Worm (Caenorhabditis elegans) whole organism, L1 larva: Measurements from ENCODE around the gene lcmt-1.
A peak's percentile ranks its signal among the peaks of the same experiment; 100 is the strongest.

Source experiments
- C04F5.9 ChIP-seq: sonication (generic microtip); optimal IDR thresholded peaks from 2 replicates; lab custom pipeline; 2016; ENCODE audit warnings: missing genetic modification characterization, missing compliant biosample characterization
- C16A3.4 ChIP-seq: fragments of 150-350 bp; optimal IDR thresholded peaks from 2 replicates; lab custom pipeline; 2014; ENCODE audit warnings: missing biosample characterization, missing genetic modification characterization
- F16B12.6 ChIP-seq: fragments of 150-350 bp; optimal IDR thresholded peaks from 2 replicates; lab custom pipeline; 2014; ENCODE audit warnings: missing biosample characterization, missing genetic modification characterization
- alr-1 ChIP-seq: fragments of 200-800 bp; sonication (Bioruptor generic); optimal IDR thresholded peaks from 2 replicates; lab custom pipeline; 2018; ENCODE audit warnings: borderline replicate concordance, mild to moderate bottlenecking, missing genetic modification characterization, missing compliant biosample characterization
- blmp-1 ChIP-seq: fragments of 150-350 bp; optimal IDR thresholded peaks from 2 replicates; lab custom pipeline; 2014; ENCODE audit warnings: missing biosample characterization, missing genetic modification characterization
- ceh-88 ChIP-seq: fragments of 200-800 bp; sonication (Bioruptor generic); IDR thresholded peaks from 2 replicates; pipeline ENCODE4 v1.3.6; 2022; ENCODE audit warnings: missing genetic modification characterization, missing compliant biosample characterization
- efl-1 ChIP-seq, 4 experiments: fragments of 150-350 bp; optimal IDR thresholded peaks in 3 of 4; peaks in 1 of 4; 1 replicate in 1 of 4; 2 replicates in 3 of 4; lab custom pipeline; 2014; ENCODE audit warnings: missing biosample characterization in 2 of 4, missing genetic modification characterization in 2 of 4, missing genetic modification reagents in 2 of 4
- efl-3 ChIP-seq: fragments of 200-800 bp; sonication (Bioruptor generic); optimal IDR thresholded peaks from 2 replicates; lab custom pipeline; 2018; ENCODE audit warnings: mild to moderate bottlenecking, missing genetic modification characterization, missing compliant biosample characterization
- egl-13 ChIP-seq: sonication (generic microtip); optimal IDR thresholded peaks from 2 replicates; lab custom pipeline; 2016; ENCODE audit warnings: missing genotype, missing genetic modification reagents, missing genetic modification characterization, missing compliant biosample characterization
- egl-27 ChIP-seq, 2 experiments: fragments of 150-350 bp in 1 of 2; sonication (generic microtip); optimal IDR thresholded peaks; 3 replicates each; lab custom pipeline; 2017 to 2018; ENCODE audit warnings: missing biosample characterization in 2 of 2, missing genetic modification characterization in 2 of 2, missing genetic modification reagents in 2 of 2
- elt-3 ChIP-seq, 6 experiments: fragments of 150-350 bp in 1 of 6; sonication (generic microtip); optimal IDR thresholded peaks; 2 replicates each; lab custom pipeline; 2017 to 2018; ENCODE audit warnings: missing biosample characterization in 6 of 6, missing genetic modification characterization in 6 of 6, inconsistent platforms in 1 of 6
- ets-5 ChIP-seq: fragments of 200-800 bp; sonication (Bioruptor generic); IDR thresholded peaks from 2 replicates; pipeline ENCODE4 v1.3.6; 2022; ENCODE audit warnings: missing genetic modification characterization, missing compliant biosample characterization
- fkh-4 ChIP-seq: sonication (generic microtip); optimal IDR thresholded peaks from 2 replicates; lab custom pipeline; 2016; ENCODE audit warnings: missing compliant biosample characterization, missing genetic modification characterization, borderline replicate concordance
- fos-1 ChIP-seq: fragments of 150-350 bp; optimal IDR thresholded peaks from 2 replicates; lab custom pipeline; 2014; ENCODE audit warnings: missing biosample characterization, missing genetic modification characterization
- hlh-4 ChIP-seq: sonication (generic microtip); optimal IDR thresholded peaks from 2 replicates; lab custom pipeline; 2016; ENCODE audit warnings: mild to moderate bottlenecking, missing genetic modification characterization, missing compliant biosample characterization
- isw-1 ChIP-seq: fragments of 200-800 bp; sonication (Bioruptor generic); IDR thresholded peaks from 2 replicates; pipeline ENCODE4 v1.3.6; 2022; ENCODE audit warnings: missing genetic modification characterization, missing compliant biosample characterization
- lin-13 ChIP-seq: fragments of 150-350 bp; optimal IDR thresholded peaks from 2 replicates; lab custom pipeline; 2014; ENCODE audit warnings: missing biosample characterization, missing genetic modification reagents, missing genetic modification characterization
- lin-14 ChIP-seq: fragments of 200-800 bp; sonication (Bioruptor generic); optimal IDR thresholded peaks from 2 replicates; lab custom pipeline; 2018; ENCODE audit warnings: mild to moderate bottlenecking, missing genetic modification characterization, moderate library complexity, missing compliant biosample characterization
- lin-15B ChIP-seq: fragments of 150-350 bp; sonication (generic microtip); optimal IDR thresholded peaks from 3 replicates; lab custom pipeline; 2014; ENCODE audit warnings: missing biosample characterization, missing genetic modification characterization
- lin-39 ChIP-seq: fragments of 150-350 bp; optimal IDR thresholded peaks from 2 replicates; lab custom pipeline; 2014; ENCODE audit warnings: missing biosample characterization, missing genetic modification reagents, missing genetic modification characterization
- mab-9 ChIP-seq: fragments of 200-800 bp; sonication (Bioruptor generic); IDR thresholded peaks from 2 replicates; pipeline ENCODE4 v1.3.6; 2022; ENCODE audit warnings: missing genetic modification reagents, missing genetic modification characterization, missing compliant biosample characterization
- nhr-11 ChIP-seq: fragments of 150-350 bp; optimal IDR thresholded peaks from 2 replicates; lab custom pipeline; 2014; ENCODE audit warnings: missing biosample characterization, missing genetic modification characterization
- nhr-12 ChIP-seq: sonication (generic microtip); optimal IDR thresholded peaks from 2 replicates; lab custom pipeline; 2017; ENCODE audit warnings: missing biosample characterization, missing genetic modification characterization
- nhr-20 ChIP-seq: sonication (generic microtip); optimal IDR thresholded peaks from 2 replicates; lab custom pipeline; 2016; ENCODE audit warnings: mild to moderate bottlenecking, missing genetic modification characterization, missing compliant biosample characterization
- nhr-237 ChIP-seq: fragments of 150-350 bp; optimal IDR thresholded peaks from 2 replicates; lab custom pipeline; 2014; ENCODE audit warnings: missing biosample characterization, missing genetic modification characterization
- nhr-71 ChIP-seq: sonication (generic microtip); optimal IDR thresholded peaks from 2 replicates; lab custom pipeline; 2016; ENCODE audit warnings: mild to moderate bottlenecking, missing genetic modification characterization, moderate library complexity, missing compliant biosample characterization
- nhr-76 ChIP-seq: sonication (generic microtip); optimal IDR thresholded peaks from 2 replicates; lab custom pipeline; 2017; ENCODE audit warnings: missing biosample characterization, missing genetic modification characterization
- nhr-85 ChIP-seq: sonication (generic microtip); peaks from one replicate; lab custom pipeline; 2016; ENCODE audit warnings: missing genetic modification characterization, inconsistent platforms, missing compliant biosample characterization
- nhr-90 ChIP-seq: sonication (generic microtip); optimal IDR thresholded peaks from 2 replicates; lab custom pipeline; 2016; ENCODE audit warnings: mild to moderate bottlenecking, missing genetic modification characterization, missing compliant biosample characterization; ENCODE audit not compliant: poor library complexity
- pag-3 ChIP-seq: sonication (generic microtip); optimal IDR thresholded peaks from 2 replicates; lab custom pipeline; 2017; ENCODE audit warnings: missing genetic modification characterization, mild to moderate bottlenecking, missing compliant biosample characterization, antibody characterized with exemption, borderline replicate concordance; ENCODE audit not compliant: insufficient read depth
- pax-3 ChIP-seq: fragments of 200-800 bp; sonication (Bioruptor generic); optimal IDR thresholded peaks from 2 replicates; lab custom pipeline; 2018; ENCODE audit warnings: mild to moderate bottlenecking, missing genetic modification characterization, moderate library complexity, missing compliant biosample characterization
- skn-1 ChIP-seq: fragments of 150-350 bp; optimal IDR thresholded peaks from 2 replicates; lab custom pipeline; 2014; ENCODE audit warnings: missing biosample characterization, missing genetic modification characterization
- snu-23 ChIP-seq: sonication (generic microtip); optimal IDR thresholded peaks from 2 replicates; lab custom pipeline; 2016; ENCODE audit warnings: missing genetic modification characterization, missing compliant biosample characterization
- swsn-7 ChIP-seq: sonication (generic microtip); optimal IDR thresholded peaks from 2 replicates; lab custom pipeline; 2016; ENCODE audit warnings: missing genetic modification characterization, missing compliant biosample characterization
- tbx-2 ChIP-seq: sonication (generic microtip); optimal IDR thresholded peaks from 2 replicates; lab custom pipeline; 2016; ENCODE audit warnings: missing genetic modification characterization, missing compliant biosample characterization
- tlp-1 ChIP-seq: fragments of 150-350 bp; optimal IDR thresholded peaks from 2 replicates; lab custom pipeline; 2014; ENCODE audit warnings: missing biosample characterization, missing genetic modification characterization
- unc-130 ChIP-seq: fragments of 150-350 bp; optimal IDR thresholded peaks from 2 replicates; lab custom pipeline; 2017; ENCODE audit warnings: missing biosample characterization, missing genetic modification characterization, inconsistent platforms
- unc-30 ChIP-seq: sonication (generic microtip); optimal IDR thresholded peaks from 2 replicates; lab custom pipeline; 2017; ENCODE audit warnings: missing biosample characterization, missing genetic modification characterization
- unc-62 ChIP-seq: fragments of 150-350 bp; optimal IDR thresholded peaks from 2 replicates; lab custom pipeline; 2014; ENCODE audit warnings: missing biosample characterization, missing genetic modification reagents, missing genetic modification characterization
- xbp-1 ChIP-seq: sonication (generic microtip); optimal IDR thresholded peaks from 2 replicates; lab custom pipeline; 2016; ENCODE audit warnings: missing genetic modification characterization, missing compliant biosample characterization
- zip-4 ChIP-seq: fragments of 200-800 bp; sonication (Bioruptor generic); optimal IDR thresholded peaks from 2 replicates; lab custom pipeline; 2018; ENCODE audit warnings: mild to moderate bottlenecking, missing genetic modification characterization, moderate library complexity, missing compliant biosample characterization
- ztf-4 ChIP-seq: fragments of 150-350 bp; optimal IDR thresholded peaks from 2 replicates; lab custom pipeline; 2014; ENCODE audit warnings: missing biosample characterization, missing genetic modification characterization

The lcmt-1 gene

DNA sequence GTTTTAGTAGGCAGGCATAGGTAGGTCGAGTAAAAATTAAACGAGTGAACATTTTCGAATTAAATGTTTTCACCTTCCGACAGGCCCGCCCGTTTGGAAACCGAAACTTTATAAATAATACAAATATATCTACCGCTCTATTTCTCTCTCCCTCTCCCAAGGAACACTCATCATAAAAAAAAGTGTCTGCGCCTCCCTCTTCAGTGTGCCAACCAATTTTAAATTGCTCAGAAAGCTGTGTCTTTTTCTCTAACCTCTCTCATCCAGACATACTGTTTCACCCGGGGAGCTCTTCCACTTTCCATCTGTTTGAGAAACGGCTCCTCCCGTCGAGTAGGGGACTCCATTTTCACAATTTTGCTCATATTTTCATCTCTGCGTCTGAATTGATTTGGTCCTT, 20.1 kb upstream of the lcmt-1 start (continued):
- TF ChIP-seq nhr-71 (tag; lab: Kevin White, UChicago), result peak; percentile 63
- peak; percentile 13 for TF ChIP-seq skn-1 (tag; lab: Kevin White, UChicago)
- TF ChIP-seq swsn-7 (tag; lab: Kevin White, UChicago), result peak; percentile 40
- no peak for TF ChIP-seq efl-3
- no peak for TF ChIP-seq egl-27 (tag; optimal IDR thresholded peaks at IDR 0.05; lab: Kevin White, UChicago)
- no peak for TF ChIP-seq hlh-4
- TF ChIP-seq C16A3.4 (tag; lab: Kevin White, UChicago), result no peak
- TF ChIP-seq lin-39 (tag; lab: Kevin White, UChicago), result no peak
- TF ChIP-seq nhr-76, result no peak
- no peak for TF ChIP-seq isw-1
- no peak for TF ChIP-seq fkh-4 (tag; lab: Kevin White, UChicago)
- no peak for TF ChIP-seq nhr-90 (tag; lab: Kevin White, UChicago)
- TF ChIP-seq tbx-2, result peak; percentile 55
- TF ChIP-seq C04F5.9 (tag; lab: Kevin White, UChicago), result no peak
- no peak for TF ChIP-seq pag-3 (tag; lab: Kevin White, UChicago)
- TF ChIP-seq lin-13 (GFP tag; lab: Kevin White, UChicago), result no peak
- no peak for TF ChIP-seq unc-30 (tag; lab: Kevin White, UChicago)
- peak; percentile 2 for TF ChIP-seq F16B12.6
- no peak for TF ChIP-seq pax-3
- TF ChIP-seq ets-5, result no peak
- no peak for TF ChIP-seq nhr-11 (tag; lab: Kevin White, UChicago)
- no peak for TF ChIP-seq ceh-88
- no peak for TF ChIP-seq zip-4 (GFP tag; lab: Kevin White, UChicago)
- TF ChIP-seq xbp-1 (tag; lab: Kevin White, UChicago), result peak; percentile 11
- TF ChIP-seq nhr-12 (tag; lab: Kevin White, UChicago), result no peak
- no peak for TF ChIP-seq tlp-1 (tag; lab: Kevin White, UChicago)
- no peak for TF ChIP-seq mab-9 (GFP tag; lab: Robert Waterston, UW)
- no peak for TF ChIP-seq nhr-237 (tag; lab: Kevin White, UChicago)
- no peak for TF ChIP-seq ztf-4
- no peak for TF ChIP-seq egl-13
- no peak for TF ChIP-seq lin-15B (tag; lab: Kevin White, UChicago)

DNA sequence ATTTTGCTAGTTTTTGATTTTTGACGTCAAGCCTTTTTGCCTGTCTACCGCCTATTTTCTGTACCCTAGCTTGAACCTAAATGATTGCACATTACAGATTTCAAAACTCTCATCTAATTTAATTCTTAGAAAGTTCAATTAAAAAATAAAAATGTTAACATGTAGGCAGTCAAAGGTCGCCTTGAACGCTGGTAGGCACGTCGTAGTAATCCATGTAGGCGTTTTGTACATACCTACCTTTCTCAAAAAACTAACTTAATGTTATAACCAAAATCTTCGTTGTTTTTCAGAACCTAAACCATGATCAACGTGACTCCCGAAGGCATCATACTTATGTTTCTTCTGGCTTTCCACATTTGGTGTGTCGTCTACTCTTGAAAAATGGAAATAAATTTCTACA, 19.4 kb upstream of the lcmt-1 start, which contains the start of gene H38K22.9:
Gene H38K22.9, plus strand, starts transcription at position 301 of the 400 bp plus-strand sequence.
- no peak for TF ChIP-seq efl-1 (optimal IDR thresholded peaks at IDR 0.05; lab: Kevin White, UChicago)
- peak in 1 of 2 experiments; percentile 63 for TF ChIP-seq efl-1 (GFP tag; optimal IDR thresholded peaks at IDR 0.05 in 1 of 2; lab: Kevin White, UChicago)
- peak; percentile 25 for TF ChIP-seq nhr-85 (tag; lab: Kevin White, UChicago)
- no peak for TF ChIP-seq unc-130 (tag; lab: Kevin White, UChicago)

DNA sequence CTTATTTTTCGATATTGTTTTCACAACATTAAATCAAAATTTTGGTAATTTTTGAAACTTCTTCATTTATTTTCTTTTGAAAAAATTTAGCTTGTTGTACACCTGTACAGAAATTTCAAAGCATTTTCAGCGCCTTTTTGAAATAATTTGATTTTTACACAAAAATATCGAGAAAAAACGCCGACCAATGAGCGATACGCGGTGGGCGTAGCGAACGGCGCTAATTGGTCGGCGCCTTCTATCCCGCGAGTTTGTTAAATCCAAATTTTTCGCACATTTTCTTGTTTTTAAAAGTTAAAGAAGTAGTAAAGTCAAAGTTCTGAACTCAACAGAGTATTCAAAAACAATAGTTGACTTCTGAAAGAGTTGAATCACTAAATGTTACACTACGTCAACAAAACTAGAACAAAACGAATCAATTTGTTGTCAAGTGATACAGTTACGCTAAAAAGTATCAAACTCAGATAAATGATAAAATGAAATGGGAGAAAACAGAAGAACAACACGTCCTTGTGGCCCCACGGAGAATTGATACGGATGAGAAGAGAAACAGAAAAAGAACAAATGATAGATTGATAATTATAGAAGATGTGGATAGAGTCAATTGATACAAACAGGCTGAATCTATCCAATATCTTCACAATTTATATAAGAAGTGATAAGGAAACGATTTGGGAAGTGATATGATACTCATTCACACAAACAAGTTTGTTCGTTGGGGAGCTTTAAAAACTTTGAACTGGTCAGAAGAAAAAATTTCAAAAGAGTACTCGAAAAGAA, 14.8 kb upstream of the lcmt-1 start:
- TF ChIP-seq snu-23, result peak; percentile 41
- TF ChIP-seq lin-14 (GFP tag; lab: Kevin White, UChicago), result peak; percentile 50
- TF ChIP-seq unc-62 (GFP tag; lab: Kevin White, UChicago), result no peak
- no peak for TF ChIP-seq fos-1 (tag; lab: Kevin White, UChicago)
- no peak for TF ChIP-seq fkh-4 (tag; lab: Kevin White, UChicago)
- peak in 5 of 6 experiments; percentile 56 to 89 (median 65) for TF ChIP-seq elt-3 (tag; optimal IDR thresholded peaks at IDR 0.05; lab: Kevin White, UChicago)
- peak; percentile 75 for TF ChIP-seq blmp-1 (tag; lab: Kevin White, UChicago)
- TF ChIP-seq alr-1, result no peak
- peak; percentile 4 for TF ChIP-seq nhr-20 (tag; lab: Kevin White, UChicago)
- peak; percentile 25 for TF ChIP-seq nhr-85 (tag; lab: Kevin White, UChicago)
